Worm (Caenorhabditis elegans) whole organism, late embryonic: Measurements from ENCODE around the gene F59B1.8.

Experiments
- C08G9.2 ChIP-seq: sonication (generic microtip); optimal IDR thresholded peaks from 2 replicates; lab custom pipeline; 2016; ENCODE audit warnings: mild to moderate bottlenecking, missing genetic modification characterization, moderate library complexity, missing compliant biosample characterization
- C38D4.7 ChIP-seq: fragments of 200-800 bp; sonication (Bioruptor generic); optimal IDR thresholded peaks from 2 replicates; lab custom pipeline; 2018; ENCODE audit warnings: mild to moderate bottlenecking, missing genetic modification characterization, moderate library complexity, missing compliant biosample characterization
- K09A11.1 ChIP-seq: sonication (generic microtip); optimal IDR thresholded peaks from 2 replicates; lab custom pipeline; 2017; ENCODE audit warnings: antibody characterized with exemption, mild to moderate bottlenecking, missing genetic modification characterization, missing compliant biosample characterization; ENCODE audit not compliant: insufficient read depth
- T23F11.4 ChIP-seq: fragments of 200-800 bp; sonication (Bioruptor generic); optimal IDR thresholded peaks from 2 replicates; lab custom pipeline; 2018; ENCODE audit warnings: mild to moderate bottlenecking, missing genetic modification characterization, missing compliant biosample characterization
- ahr-1 ChIP-seq: sonication (generic microtip); optimal IDR thresholded peaks from 2 replicates; lab custom pipeline; 2016; ENCODE audit warnings: missing genetic modification characterization, missing compliant biosample characterization
- ama-1 ChIP-seq: fragments of 150-350 bp; optimal IDR thresholded peaks from 2 replicates; lab custom pipeline; 2014
- ceh-14 ChIP-seq: sonication (generic microtip); optimal IDR thresholded peaks from 2 replicates; lab custom pipeline; 2016; ENCODE audit warnings: missing genotype, missing genetic modification characterization, missing compliant biosample characterization
- ceh-18 ChIP-seq: sonication (generic microtip); optimal IDR thresholded peaks from 2 replicates; lab custom pipeline; 2016; ENCODE audit warnings: missing genetic modification characterization, missing compliant biosample characterization
- ceh-2 ChIP-seq: sonication (generic microtip); optimal IDR thresholded peaks from 2 replicates; lab custom pipeline; 2016; ENCODE audit warnings: missing genotype, missing genetic modification characterization, missing compliant biosample characterization
- ceh-24 ChIP-seq: sonication (generic microtip); optimal IDR thresholded peaks from 2 replicates; lab custom pipeline; 2016; ENCODE audit warnings: mild to moderate bottlenecking, missing genetic modification characterization, missing compliant biosample characterization
- ceh-30 ChIP-seq: fragments of 150-350 bp; optimal IDR thresholded peaks from 2 replicates; lab custom pipeline; 2014; ENCODE audit warnings: missing biosample characterization, missing genetic modification characterization
- ceh-34 ChIP-seq: sonication (generic microtip); optimal IDR thresholded peaks from 2 replicates; lab custom pipeline; 2016; ENCODE audit warnings: mild to moderate bottlenecking, missing genetic modification characterization, missing compliant biosample characterization
- ceh-45 ChIP-seq: fragments of 200-800 bp; sonication (Bioruptor generic); IDR thresholded peaks from 2 replicates; pipeline ENCODE4 v1.3.6; 2022; ENCODE audit warnings: missing genetic modification reagents, missing genetic modification characterization, missing compliant biosample characterization
- dve-1 ChIP-seq: sonication (generic microtip); optimal IDR thresholded peaks from 2 replicates; lab custom pipeline; 2017; ENCODE audit warnings: antibody characterized with exemption, mild to moderate bottlenecking, missing genetic modification characterization, missing compliant biosample characterization
- elt-2 ChIP-seq: sonication (generic microtip); optimal IDR thresholded peaks from 2 replicates; lab custom pipeline; 2016; ENCODE audit warnings: missing genetic modification reagents, missing genetic modification characterization, missing compliant biosample characterization
- fax-1 ChIP-seq: sonication (generic microtip); optimal IDR thresholded peaks from 2 replicates; lab custom pipeline; 2016; ENCODE audit warnings: missing genotype, missing genetic modification characterization, missing compliant biosample characterization
- fkh-6 ChIP-seq: sonication (generic microtip); optimal IDR thresholded peaks from 2 replicates; lab custom pipeline; 2016; ENCODE audit warnings: missing genetic modification characterization, missing compliant biosample characterization
- gmeb-2 ChIP-seq: sonication (generic microtip); optimal IDR thresholded peaks from 2 replicates; lab custom pipeline; 2016; ENCODE audit warnings: missing genetic modification characterization, inconsistent platforms, missing compliant biosample characterization
- hlh-13 ChIP-seq: fragments of 200-800 bp; sonication (Bioruptor generic); optimal IDR thresholded peaks from 2 replicates; lab custom pipeline; 2018; ENCODE audit warnings: mild to moderate bottlenecking, missing genetic modification characterization, missing compliant biosample characterization
- hlh-15 ChIP-seq: sonication (generic microtip); optimal IDR thresholded peaks from 2 replicates; lab custom pipeline; 2016; ENCODE audit warnings: missing genetic modification characterization, missing compliant biosample characterization
- hlh-30 ChIP-seq: sonication (generic microtip); optimal IDR thresholded peaks from 2 replicates; lab custom pipeline; 2017; ENCODE audit warnings: antibody characterized with exemption, missing genetic modification characterization, missing compliant biosample characterization; ENCODE audit not compliant: insufficient read depth
- hlh-6 ChIP-seq: sonication (generic microtip); optimal IDR thresholded peaks from 2 replicates; lab custom pipeline; 2016; ENCODE audit warnings: missing genotype, missing genetic modification characterization, missing compliant biosample characterization
- hlh-8 ChIP-seq: sonication (generic microtip); optimal IDR thresholded peaks from 2 replicates; lab custom pipeline; 2016; ENCODE audit warnings: missing genotype, missing genetic modification characterization, missing compliant biosample characterization
- madf-2 ChIP-seq: sonication (generic microtip); optimal IDR thresholded peaks from 2 replicates; lab custom pipeline; 2017; ENCODE audit warnings: missing genetic modification characterization, missing compliant biosample characterization
- npax-4 ChIP-seq: sonication (generic microtip); optimal IDR thresholded peaks from 2 replicates; lab custom pipeline; 2016; ENCODE audit warnings: missing genetic modification characterization, missing compliant biosample characterization
- odd-2 ChIP-seq: sonication (generic microtip); optimal IDR thresholded peaks from 2 replicates; lab custom pipeline; 2017; ENCODE audit warnings: antibody characterized with exemption, mild to moderate bottlenecking, missing genetic modification characterization, missing compliant biosample characterization
- pag-3 ChIP-seq: sonication (generic microtip); optimal IDR thresholded peaks from 2 replicates; lab custom pipeline; 2016; ENCODE audit warnings: missing compliant biosample characterization, missing genetic modification characterization, borderline replicate concordance
- pha-2 ChIP-seq: sonication (generic microtip); optimal IDR thresholded peaks from 2 replicates; lab custom pipeline; 2017; ENCODE audit warnings: mild to moderate bottlenecking, missing genetic modification characterization, missing compliant biosample characterization
- sox-2 ChIP-seq: fragments of 200-800 bp; sonication (Bioruptor generic); IDR thresholded peaks from 2 replicates; pipeline ENCODE4 v1.3.6; 2022; ENCODE audit warnings: missing genetic modification reagents, missing genetic modification characterization, missing compliant biosample characterization
- ttx-3 ChIP-seq: sonication (generic microtip); optimal IDR thresholded peaks from 2 replicates; lab custom pipeline; 2016; ENCODE audit warnings: missing genetic modification reagents, missing genetic modification characterization, missing compliant biosample characterization
- unc-3 ChIP-seq, 2 experiments: fragments of 200-800 bp in 1 of 2; sonication (Bioruptor generic) in 1 of 2; sonication (generic microtip) in 1 of 2; conservative IDR thresholded peaks in 1 of 2; optimal IDR thresholded peaks in 1 of 2; 2 replicates each; pipeline versions ENCODE4 v1.3.6 to Lab custom; 2016 to 2022; ENCODE audit warnings: missing compliant biosample characterization in 2 of 2, missing genetic modification characterization in 2 of 2, missing genetic modification reagents in 1 of 2
- unc-55 ChIP-seq: sonication (generic microtip); optimal IDR thresholded peaks from 2 replicates; lab custom pipeline; 2017; ENCODE audit warnings: missing biosample characterization, missing genetic modification reagents, missing genetic modification characterization
- unc-86 ChIP-seq: sonication (generic microtip); optimal IDR thresholded peaks from 2 replicates; lab custom pipeline; 2016; ENCODE audit warnings: missing genetic modification characterization, missing compliant biosample characterization
- zip-5 ChIP-seq: sonication (generic microtip); optimal IDR thresholded peaks from 2 replicates; lab custom pipeline; 2016; ENCODE audit warnings: missing genetic modification characterization, missing compliant biosample characterization
- ztf-16 ChIP-seq: sonication (generic microtip); optimal IDR thresholded peaks from 2 replicates; lab custom pipeline; 2017; ENCODE audit warnings: missing genetic modification characterization, missing compliant biosample characterization

The F59B1.8 gene

ce11 chrV:3666887-3667286, 22.8 kb upstream of the F59B1.8 start, which contains the start of gene str-113:
str-113 (minus strand) TSS chrV:3666987.
- TF ChIP-seq ceh-24 (no peak), gmeb-2 (tag; lab: Kevin White, UChicago) (no peak), C08G9.2 (no peak), unc-55 (GFP tag; lab: Kevin White, UChicago) (no peak), hlh-30 (tag; lab: Kevin White, UChicago) (no peak), ceh-2 (tag; lab: Kevin White, UChicago) (no peak), ahr-1 (tag; lab: Kevin White, UChicago) (no peak), unc-3 (GFP tag; conservative IDR thresholded peaks at IDR 0.05; lab: Robert Waterston, UW) (no peak), unc-3 (tag; optimal IDR thresholded peaks at IDR 0.05; lab: Kevin White, UChicago) (no peak), ceh-34 (tag; lab: Kevin White, UChicago) (no peak), elt-2 (no peak), ceh-18 (tag; lab: Kevin White, UChicago) (no peak), odd-2 (tag; lab: Kevin White, UChicago) (no peak), ceh-45 (no peak), pha-2 (no peak), sox-2 (GFP tag; lab: Robert Waterston, UW) (no peak), T23F11.4 (GFP tag; lab: Kevin White, UChicago) (no peak), pag-3 (tag; lab: Kevin White, UChicago) (no peak)

- no peak for TF ChIP-seq unc-86
- TF ChIP-seq K09A11.1 (tag; lab: Kevin White, UChicago) = no peak
- no peak for TF ChIP-seq fkh-6
- no peak for TF ChIP-seq ceh-30 (tag; lab: Kevin White, UChicago)
- TF ChIP-seq ttx-3 = no peak
- TF ChIP-seq ceh-24 = no peak
- TF ChIP-seq hlh-30 (tag; lab: Kevin White, UChicago) = no peak
- TF ChIP-seq C38D4.7 (GFP tag; lab: Kevin White, UChicago) = no peak
Measured at ce11 chrV:3659472-3659871, 15.4 kb upstream of the F59B1.8 start, which contains the start of gene acr-23. acr-23 (minus strand) TSS chrV:3659572.

- TF ChIP-seq hlh-13 (GFP tag; lab: Kevin White, UChicago) (no peak), hlh-6 (tag; lab: Kevin White, UChicago) (no peak), npax-4 (tag; lab: Kevin White, UChicago) (no peak), dve-1 (no peak), ceh-14 (no peak), pag-3 (tag; lab: Kevin White, UChicago) (no peak), T23F11.4 (GFP tag; lab: Kevin White, UChicago) (no peak)
Measured at ce11 chrV:3649473-3649872, 5.4 kb upstream of the F59B1.8 start, which contains the start of gene str-114. str-114 (plus strand) TSS chrV:3649773.

ce11 chrV:3647862-3648261, 3.8 kb upstream of the F59B1.8 start, which contains the start of gene F59B1.10:
F59B1.10 (minus strand) TSS chrV:3647962.
- TF ChIP-seq hlh-8 (tag; lab: Kevin White, UChicago) (no peak), ama-1 (lab: Kevin White, UChicago) (no peak), zip-5 (tag; lab: Kevin White, UChicago) (no peak), ztf-16 (tag; lab: Kevin White, UChicago) (no peak), C08G9.2 (no peak), odd-2 (tag; lab: Kevin White, UChicago) (no peak), hlh-15 (tag; lab: Kevin White, UChicago) (no peak), unc-55 (GFP tag; lab: Kevin White, UChicago) (no peak), madf-2 (tag; lab: Kevin White, UChicago) (no peak), fax-1 (tag; lab: Kevin White, UChicago) (no peak), ceh-24 (no peak)
